Worm (Caenorhabditis elegans): Measurements from ENCODE around the gene pges-2.

pges-2 gene

DNA sequence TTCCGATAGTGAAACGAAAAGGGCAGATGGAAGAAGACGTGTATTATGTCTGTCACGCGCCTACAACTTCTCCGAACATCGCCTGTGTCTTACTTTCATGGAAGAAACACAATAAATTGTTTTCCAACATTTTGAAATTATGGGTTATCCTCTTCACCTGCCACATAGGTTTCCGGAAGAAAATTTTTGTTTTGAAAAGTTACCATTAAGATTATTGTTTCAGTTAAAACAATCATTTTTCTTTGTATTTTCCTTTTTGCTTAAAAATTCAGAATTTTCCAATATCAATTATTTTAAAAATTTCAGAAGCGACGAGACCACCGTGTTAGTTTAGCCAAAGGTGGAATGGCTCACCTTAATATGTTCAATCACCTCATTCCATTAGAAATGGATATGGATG is 7.0 kb upstream of the pges-2 start, which contains the start of gene mask-1:
Gene mask-1, plus strand, starts transcription at position 301 of the 400 bp plus-strand sequence.
- TF ChIP-seq nhr-12 (tag; optimal IDR thresholded peaks at IDR 0.05): no peak
- TF ChIP-seq blmp-1 (tag; optimal IDR thresholded peaks at IDR 0.05): peak; percentile 23
- TF ChIP-seq jun-1 (tag; optimal IDR thresholded peaks at IDR 0.05): no peak

ce11 chrIV:10373772-10374288 is 6.2 kb upstream of the pges-2 start, which contains the start of gene mpz-5:
TSS of gene mpz-5 (minus strand) at chrIV:10373822.
- TF ChIP-seq ces-1 (GFP tag; optimal IDR thresholded peaks at IDR 0.05): no peak
- TF ChIP-seq lin-35 (GFP tag; optimal IDR thresholded peaks at IDR 0.05): peak; percentile 75 to 80
- peak; percentile 75 for TF ChIP-seq nhr-90 (tag; optimal IDR thresholded peaks at IDR 0.05; ENCODE audit: poor library complexity)
- no peak for TF ChIP-seq hlh-4 (tag; optimal IDR thresholded peaks at IDR 0.05)
- TF ChIP-seq vab-15 (tag; optimal IDR thresholded peaks at IDR 0.05): no peak
- no peak for TF ChIP-seq aha-1 (tag; optimal IDR thresholded peaks at IDR 0.05)
- peak; percentile 71 for TF ChIP-seq irx-1 (tag; optimal IDR thresholded peaks at IDR 0.05)
- no peak for TF ChIP-seq ets-5 (GFP tag; IDR thresholded peaks at IDR 0.05)
- no peak for TF ChIP-seq nhr-237 (tag; optimal IDR thresholded peaks at IDR 0.05)
- TF ChIP-seq mep-1 (tag; optimal IDR thresholded peaks at IDR 0.05): peak; percentile 96
- TF ChIP-seq nhr-85 (tag): peak; percentile 77
- no peak for TF ChIP-seq nhr-12 (tag; optimal IDR thresholded peaks at IDR 0.05)
- peak; percentile 37 for TF ChIP-seq sox-4 (tag; optimal IDR thresholded peaks at IDR 0.05)
- peak; percentile 12 for TF ChIP-seq mef-2 (tag; optimal IDR thresholded peaks at IDR 0.05)
- peak; percentile 47 for TF ChIP-seq elt-2 (tag; optimal IDR thresholded peaks at IDR 0.05)
- TF ChIP-seq unc-130 (tag; optimal IDR thresholded peaks at IDR 0.05): no peak
- no peak for TF ChIP-seq tlp-1 (tag; optimal IDR thresholded peaks at IDR 0.05)
- TF ChIP-seq ztf-4 (tag; optimal IDR thresholded peaks at IDR 0.05): no peak
- TF ChIP-seq nhr-76 (tag; optimal IDR thresholded peaks at IDR 0.05): no peak
- no peak for TF ChIP-seq unc-98 (GFP tag; IDR thresholded peaks at IDR 0.05)
- no peak for TF ChIP-seq unc-62 (GFP tag; optimal IDR thresholded peaks at IDR 0.05)
- no peak for TF ChIP-seq pax-3 (tag; optimal IDR thresholded peaks at IDR 0.05)
- peak; percentile 43 for TF ChIP-seq egl-13 (tag; optimal IDR thresholded peaks at IDR 0.05)
- no peak for TF ChIP-seq nhr-84 (tag; optimal IDR thresholded peaks at IDR 0.05)
- peak; percentile 45 for TF ChIP-seq skn-1 (tag; optimal IDR thresholded peaks at IDR 0.05)
- TF ChIP-seq fos-1 (tag; optimal IDR thresholded peaks at IDR 0.05): peak; percentile 34
- TF ChIP-seq alr-1 (tag; optimal IDR thresholded peaks at IDR 0.05; ENCODE audit: borderline replicate concordance): no peak
- peak; percentile 61 for TF ChIP-seq unc-86 (tag; optimal IDR thresholded peaks at IDR 0.05)
- peak in 2 of 6 experiments; percentile 14 to 48 for TF ChIP-seq elt-3 (tag; optimal IDR thresholded peaks at IDR 0.05)
- peak; percentile 48 for TF ChIP-seq C04F5.9 (tag; optimal IDR thresholded peaks at IDR 0.05)
- peak; percentile 10; the same call in 1 of the 2 replicates for TF ChIP-seq grh-1 (GFP tag; IDR thresholded peaks at IDR 0.05)
- TF ChIP-seq ztf-11 (tag; optimal IDR thresholded peaks at IDR 0.05): no peak
- TF ChIP-seq snpc-4 (tag; optimal IDR thresholded peaks at IDR 0.05): peak; percentile 56
- TF ChIP-seq nhr-11 (tag; optimal IDR thresholded peaks at IDR 0.05): no peak
- no peak for TF ChIP-seq sptf-1 (tag; optimal IDR thresholded peaks at IDR 0.05)
- peak; percentile 77 for TF ChIP-seq dsc-1 (tag; optimal IDR thresholded peaks at IDR 0.05)
- no peak for TF ChIP-seq unc-30 (tag; optimal IDR thresholded peaks at IDR 0.05)
- TF ChIP-seq ceh-63 (GFP tag; optimal IDR thresholded peaks at IDR 0.05): no peak
- no peak for TF ChIP-seq zag-1 (tag; optimal IDR thresholded peaks at IDR 0.05)
- TF ChIP-seq hlh-17 (GFP tag; optimal IDR thresholded peaks at IDR 0.05; ENCODE audit: borderline replicate concordance): no peak
- peak; percentile 12 for TF ChIP-seq nhr-77 (tag; optimal IDR thresholded peaks at IDR 0.05)
- TF ChIP-seq lin-14 (GFP tag; optimal IDR thresholded peaks at IDR 0.05): peak; percentile 79
- TF ChIP-seq aly-2 (tag; optimal IDR thresholded peaks at IDR 0.05): no peak
- no peak for TF ChIP-seq mab-9 (GFP tag; IDR thresholded peaks at IDR 0.05)
- peak; percentile 23 for TF ChIP-seq lir-3 (tag; optimal IDR thresholded peaks at IDR 0.05; ENCODE audit: poor library complexity)
- TF ChIP-seq Y116A8C.19 (tag; optimal IDR thresholded peaks at IDR 0.05; ENCODE audit: borderline replicate concordance): no peak
- peak; percentile 66 for TF ChIP-seq blmp-1 (tag; optimal IDR thresholded peaks at IDR 0.05)
- TF ChIP-seq egl-27 (tag; optimal IDR thresholded peaks at IDR 0.05): no peak
- peak; percentile 67 to 82 (median 76) for TF ChIP-seq ceh-82 (tag; optimal IDR thresholded peaks at IDR 0.05)
